Worm (Caenorhabditis elegans): ENCODE measurements around the gene R05A10.3.

DNA sequence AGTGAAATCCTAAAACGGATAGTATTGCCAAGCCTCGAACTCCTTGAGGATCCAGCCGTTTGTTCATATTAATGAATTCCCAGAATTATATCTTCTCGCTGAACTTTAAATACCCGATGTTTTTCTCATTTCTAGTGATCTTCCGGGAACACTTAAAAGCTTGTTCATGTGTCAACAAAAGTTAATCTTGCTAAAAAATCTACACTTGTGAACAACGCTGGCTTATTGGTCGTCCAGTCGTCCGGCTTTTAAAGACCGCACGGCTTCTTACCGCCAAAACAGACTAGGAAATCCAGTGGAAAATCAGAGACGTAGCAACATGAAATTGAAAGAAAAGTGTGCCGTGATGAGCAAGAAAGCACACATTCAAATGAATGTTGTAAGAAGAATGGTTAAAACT lies 23.0 kb downstream of the R05A10.3 start, which contains the start of gene oac-38:
- TF ChIP-seq cnd-1 (tag; optimal IDR thresholded peaks at IDR 0.05) (no peak), elt-3 (tag; optimal IDR thresholded peaks at IDR 0.05) (no peak), unc-39 (tag; optimal IDR thresholded peaks at IDR 0.05) (no peak), unc-62 (GFP tag; optimal IDR thresholded peaks at IDR 0.05) (no peak), ces-1 (GFP tag; optimal IDR thresholded peaks at IDR 0.05) (no peak), tbx-8 (GFP tag; optimal IDR thresholded peaks at IDR 0.05) (no peak), snpc-4 (tag; optimal IDR thresholded peaks at IDR 0.05) (no peak)
